Fruit fly (Drosophila melanogaster) whole organism, embryonic: ENCODE results near the gene Muc68E.

ENCODE experiments used
- CG17328 ChIP-seq: fragments of 200-800 bp; sonication (Bioruptor generic); IDR thresholded peaks from 2 replicates; pipeline ENCODE4 v1.3.6; 2022; ENCODE audit warnings: missing biosample characterization, missing genetic modification characterization
- CG30403 ChIP-seq: fragments of 200-800 bp; sonication (Bioruptor generic); optimal IDR thresholded peaks from 3 replicates; lab custom pipeline; 2016; ENCODE audit warnings: missing biosample characterization, missing genetic modification characterization
- CG8924 ChIP-seq: fragments of 200-800 bp; optimal IDR thresholded peaks from 3 replicates; lab custom pipeline; 2019; ENCODE audit warnings: missing biosample characterization, mild to moderate bottlenecking, missing genetic modification characterization, moderate library complexity
- Dll ChIP-seq: fragments of 200-800 bp; sonication (Bioruptor generic); IDR thresholded peaks from 4 replicates; pipeline ENCODE4 v1.3.6; 2022; ENCODE audit warnings: missing biosample characterization, missing genetic modification characterization; ENCODE audit not compliant: partially characterized antibody
- Nf-YB ChIP-seq: fragments of 200-800 bp; sonication (Bioruptor generic); optimal IDR thresholded peaks from 3 replicates; lab custom pipeline; 2019; ENCODE audit warnings: missing biosample characterization, mild to moderate bottlenecking, missing genetic modification characterization, moderate library complexity
- bab2 ChIP-seq: fragments of 200-800 bp; sonication (Bioruptor generic); optimal IDR thresholded peaks from 2 replicates; lab custom pipeline; 2016; ENCODE audit warnings: missing biosample characterization, missing genetic modification characterization
- cwo ChIP-seq: fragments of 200-800 bp; sonication (Bioruptor generic); optimal IDR thresholded peaks from 3 replicates; lab custom pipeline; 2017; ENCODE audit warnings: missing biosample characterization, missing genetic modification characterization, mild to moderate bottlenecking, moderate library complexity, missing genetic modification reagents
- dysf ChIP-seq: fragments of 200-800 bp; sonication (Bioruptor generic); IDR thresholded peaks from 3 replicates; pipeline ENCODE4 v1.3.6; 2022; ENCODE audit warnings: missing biosample characterization, missing genetic modification characterization
- grau ChIP-seq: fragments of 200-800 bp; optimal IDR thresholded peaks from 3 replicates; lab custom pipeline; 2019; ENCODE audit warnings: missing biosample characterization, mild to moderate bottlenecking, missing genetic modification characterization, moderate library complexity
- lola ChIP-seq, 3 experiments: fragments of >200 bp in 2 of 3; fragments of 200-800 bp in 1 of 3; sonication (Bioruptor generic) in 1 of 3; optimal IDR thresholded peaks; 2 replicates each; lab custom pipeline; 2017 to 2019; ENCODE audit warnings: missing biosample characterization in 3 of 3, missing genetic modification characterization in 3 of 3, mild to moderate bottlenecking in 1 of 3, moderate library complexity in 1 of 3
- phol ChIP-seq: fragments of 200-800 bp; sonication (Bioruptor generic); optimal IDR thresholded peaks from 3 replicates; lab custom pipeline; 2018; ENCODE audit warnings: missing biosample characterization, mild to moderate bottlenecking, missing genetic modification characterization, moderate library complexity
- repo ChIP-seq: fragments of 200-800 bp; sonication (Bioruptor generic); optimal IDR thresholded peaks from 2 replicates; lab custom pipeline; 2016; ENCODE audit warnings: missing biosample characterization, missing genetic modification characterization
- usp ChIP-seq: fragments of >200 bp; optimal IDR thresholded peaks from 2 replicates; lab custom pipeline; 2017; ENCODE audit warnings: missing biosample characterization, missing genetic modification characterization
- vfl ChIP-seq: fragments of 200-800 bp; sonication (Bioruptor generic); optimal IDR thresholded peaks from 2 replicates; lab custom pipeline; 2016; ENCODE audit warnings: missing biosample characterization, missing genetic modification characterization

- TF ChIP-seq grau (tag; lab: Kevin White, UChicago) (no peak), bab2 (GFP tag; lab: Kevin White, UChicago) (no peak), phol (tag; lab: Kevin White, UChicago) (no peak), Nf-YB (GFP tag; lab: Kevin White, UChicago) (no peak), Dll (GFP tag; lab: Robert Waterston, UW) (no peak), CG8924 (tag; lab: Kevin White, UChicago) (no peak), lola (GFP tag; optimal IDR thresholded peaks at IDR 0.05; lab: Kevin White, UChicago) (no peak), vfl (GFP tag; lab: Kevin White, UChicago) (no peak), repo (GFP tag; lab: Kevin White, UChicago) (no peak), usp (GFP tag; lab: Kevin White, UChicago) (no peak), CG30403 (GFP tag; lab: Kevin White, UChicago) (no peak), cwo (GFP tag; lab: Kevin White, UChicago) (no peak), CG17328 (GFP tag; lab: Robert Waterston, UW) (no peak), dysf (GFP tag; lab: Robert Waterston, UW) (no peak)
These were observed 17.7 kb upstream of the Muc68E start, which contains the start of gene CG6931 for dm6 chr3L:11990436-11990835.
